Worm (Caenorhabditis elegans) whole organism, L4/young adult: Measurements from ENCODE around the gene W06B4.2.

Source experiments
- W03F9.2 ChIP-seq: fragments of 150-350 bp; optimal IDR thresholded peaks from 2 replicates; lab custom pipeline; 2014; ENCODE audit warnings: missing biosample characterization, missing genetic modification characterization
- dao-5 ChIP-seq: sonication (generic microtip); optimal IDR thresholded peaks from 2 replicates; lab custom pipeline; 2016; ENCODE audit warnings: missing genotype, missing genetic modification characterization, moderate library complexity, missing compliant biosample characterization
- him-1 ChIP-seq: sonication (generic microtip); optimal IDR thresholded peaks from 2 replicates; lab custom pipeline; 2016; ENCODE audit warnings: missing genotype, missing genetic modification reagents, missing genetic modification characterization, missing compliant biosample characterization

W06B4.2 gene

ce11 chrII:4467869-4468268 is at the start of gene W06B4.2:
W06B4.2 (plus strand) TSS chrII:4468169.
- TF ChIP-seq him-1 (tag; lab: Kevin White, UChicago) (no peak), W03F9.2 (tag; lab: Kevin White, UChicago) (no peak), dao-5 (tag; lab: Kevin White, UChicago) (no peak)

DNA sequence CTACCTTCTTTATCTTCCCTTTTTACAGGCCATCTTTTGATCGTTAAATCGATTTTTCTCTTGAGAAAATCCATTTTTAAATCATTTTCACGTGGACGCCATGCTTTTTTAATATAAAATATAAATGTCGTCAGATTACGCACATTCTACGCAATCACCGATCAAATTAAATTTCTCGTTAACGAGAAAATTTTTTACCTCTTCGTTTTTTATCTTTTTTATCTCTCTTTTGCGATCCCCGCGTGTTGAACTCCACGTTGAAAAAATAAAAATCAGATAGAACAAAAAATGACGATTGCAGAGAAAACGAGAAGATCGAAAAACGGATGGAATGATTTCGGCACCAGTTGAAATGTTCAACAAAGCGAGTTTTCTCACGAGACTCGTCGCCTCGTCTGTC is 48.0 kb upstream of the W06B4.2 start, which contains the start of gene bpnt-1:
TSS of gene bpnt-1 (plus strand) at position 301 of the 400 bp plus-strand sequence.
- TF ChIP-seq W03F9.2 (tag; lab: Kevin White, UChicago) (no peak), him-1 (tag; lab: Kevin White, UChicago) (no peak), dao-5 (tag; lab: Kevin White, UChicago) (no peak)

DNA sequence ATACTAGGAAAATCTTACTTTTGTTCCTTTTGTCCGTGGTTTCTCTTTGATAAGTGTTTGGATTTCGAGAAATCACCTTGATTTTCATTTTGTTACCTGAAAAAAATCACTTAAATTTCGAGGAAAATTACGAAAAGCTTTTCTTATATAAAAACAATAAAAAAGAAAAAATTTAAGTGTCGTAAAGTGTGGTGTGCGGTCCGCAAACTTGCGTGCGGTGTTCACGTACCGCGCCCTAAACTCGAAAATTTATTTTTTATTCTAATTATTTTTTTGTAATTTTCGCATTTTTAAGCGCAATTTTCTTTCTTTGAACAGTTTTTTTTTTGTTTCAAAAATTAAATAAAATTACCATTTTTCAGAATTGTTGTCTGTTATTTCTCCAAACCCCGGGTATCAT is 43.2 kb upstream of the W06B4.2 start, which contains the start of the genes dcaf-13 and toe-1:
TSS of gene dcaf-13 (minus strand) at position 96 of the 400 bp plus-strand sequence.
TSS of gene toe-1 (plus strand) at position 361 of the 400 bp plus-strand sequence.
- TF ChIP-seq him-1 (tag; lab: Kevin White, UChicago) (no peak), dao-5 (tag; lab: Kevin White, UChicago) (no peak), W03F9.2 (tag; lab: Kevin White, UChicago) (peak; percentile 30)

DNA sequence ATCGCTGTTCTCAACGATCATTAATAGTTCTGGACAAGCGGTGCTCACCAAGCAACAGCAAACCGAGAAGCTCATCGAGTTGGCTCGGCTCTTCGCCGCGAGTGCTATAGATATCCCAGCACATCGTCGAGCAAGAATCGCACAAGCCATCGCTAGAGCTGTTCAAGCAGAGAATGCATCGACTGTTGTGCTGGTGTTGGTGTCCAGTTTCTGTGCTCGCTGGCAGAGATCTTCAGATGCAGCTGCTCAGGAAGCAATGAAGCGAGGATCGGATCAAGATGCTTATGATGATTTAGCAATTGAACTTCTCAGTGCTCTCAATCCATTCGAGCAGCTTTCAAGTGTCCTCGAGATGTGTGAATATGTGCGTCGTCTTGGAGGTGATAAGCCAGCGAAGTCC is 39.8 kb upstream of the W06B4.2 start:
- TF ChIP-seq W03F9.2 (tag; lab: Kevin White, UChicago), result no peak
- no peak for TF ChIP-seq him-1 (tag; lab: Kevin White, UChicago)
- TF ChIP-seq dao-5 (tag; lab: Kevin White, UChicago), result no peak

DNA sequence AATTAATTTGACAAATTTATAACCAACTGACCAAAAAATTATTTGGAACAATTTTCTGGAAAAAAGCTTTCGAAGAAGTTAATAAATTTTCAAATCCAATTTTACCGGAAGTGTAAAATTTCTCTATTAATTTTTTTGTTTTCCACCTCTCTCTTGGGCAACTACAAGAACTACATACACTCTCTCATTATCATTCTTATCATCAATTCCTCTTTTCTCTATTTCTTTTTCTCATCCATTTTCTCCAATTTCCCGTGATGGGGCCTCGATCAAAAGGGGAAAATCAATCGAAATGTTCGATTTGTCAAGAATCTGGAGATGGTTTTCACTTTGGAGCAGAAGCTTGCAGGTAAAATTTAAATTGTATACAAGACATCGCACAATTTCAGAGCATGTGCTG is 34.8 kb upstream of the W06B4.2 start, which contains the start of gene nhr-109:
TSS of gene nhr-109 (plus strand) at position 222 of the 400 bp plus-strand sequence.
- TF ChIP-seq W03F9.2 (tag; lab: Kevin White, UChicago) (no peak), him-1 (tag; lab: Kevin White, UChicago) (no peak), dao-5 (tag; lab: Kevin White, UChicago) (no peak)

- TF ChIP-seq him-1 (tag; lab: Kevin White, UChicago) (no peak), W03F9.2 (tag; lab: Kevin White, UChicago) (no peak), dao-5 (tag; lab: Kevin White, UChicago) (no peak)
Observed at ce11 chrII:4434278-4434677, 33.7 kb upstream of the W06B4.2 start.

DNA sequence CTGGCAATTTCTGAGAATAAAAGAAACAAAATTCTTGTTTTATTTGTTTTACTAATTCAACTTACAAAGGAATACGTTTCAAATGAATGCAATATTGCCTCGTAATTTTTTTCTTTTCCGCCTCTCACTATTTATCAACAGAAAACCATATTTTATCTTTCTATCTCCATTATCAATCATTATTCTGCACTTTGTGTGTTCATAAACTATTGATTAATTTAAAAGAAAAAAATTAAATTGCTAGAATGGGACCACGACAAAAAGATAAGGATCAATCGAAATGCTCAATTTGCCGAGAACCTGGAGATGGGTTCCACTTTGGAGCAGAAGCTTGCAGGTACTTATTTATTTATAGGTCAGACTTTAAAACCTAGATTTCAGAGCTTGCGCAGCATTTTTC is 32.8 kb upstream of the W06B4.2 start, which contains the start of gene nhr-273:
TSS of gene nhr-273 (plus strand) at position 167 of the 400 bp plus-strand sequence.
- TF ChIP-seq him-1 (tag; lab: Kevin White, UChicago) (no peak), dao-5 (tag; lab: Kevin White, UChicago) (no peak), W03F9.2 (tag; lab: Kevin White, UChicago) (no peak)

ce11 chrII:4438601-4439000 is 29.4 kb upstream of the W06B4.2 start, which contains the start of gene nhr-16:
nhr-16 (plus strand) TSS chrII:4438805.
- TF ChIP-seq W03F9.2 (tag; lab: Kevin White, UChicago) (no peak), him-1 (tag; lab: Kevin White, UChicago) (no peak), dao-5 (tag; lab: Kevin White, UChicago) (no peak)

DNA sequence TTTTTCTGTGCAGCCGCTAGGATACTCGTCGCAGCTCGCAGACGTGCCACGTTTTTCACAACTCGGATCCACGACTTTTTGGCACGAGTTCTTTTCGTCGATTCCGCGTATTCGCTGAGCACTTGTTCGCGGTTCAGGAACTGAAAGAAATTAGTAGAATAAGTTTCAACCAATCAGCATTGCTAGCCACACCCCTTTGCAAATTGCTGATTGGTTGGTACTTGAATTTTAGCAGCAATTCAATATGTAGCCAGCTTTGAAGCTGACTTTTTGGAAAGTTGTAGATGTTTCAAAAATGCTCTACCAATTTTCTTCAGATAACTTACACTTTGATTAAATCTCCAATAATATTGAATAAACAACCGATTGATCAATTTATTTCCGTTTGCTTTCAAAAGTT is 26.7 kb upstream of the W06B4.2 start:
- TF ChIP-seq him-1 (tag; lab: Kevin White, UChicago), result no peak
- no peak for TF ChIP-seq dao-5 (tag; lab: Kevin White, UChicago)
- TF ChIP-seq W03F9.2 (tag; lab: Kevin White, UChicago), result no peak

DNA sequence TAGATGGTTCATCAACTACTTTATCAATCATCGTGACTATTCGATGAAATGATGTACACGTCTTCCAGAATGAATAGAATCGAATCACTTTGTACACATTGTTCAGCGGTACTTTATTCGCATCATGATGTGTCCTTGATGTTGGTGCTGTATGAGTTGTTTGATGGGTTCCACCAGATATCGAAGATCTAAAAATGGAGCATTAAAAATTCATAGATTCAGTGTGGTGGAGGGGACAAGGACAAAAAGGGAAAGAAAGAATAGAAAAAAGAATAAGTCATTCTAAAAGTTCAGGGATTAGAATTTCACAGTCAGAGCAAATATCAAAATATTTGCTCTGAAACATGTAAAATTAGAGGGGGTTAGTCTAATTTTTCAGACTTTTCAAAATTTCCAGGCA is 23.2 kb upstream of the W06B4.2 start:
- TF ChIP-seq dao-5 (tag; lab: Kevin White, UChicago) (no peak), W03F9.2 (tag; lab: Kevin White, UChicago) (no peak), him-1 (tag; lab: Kevin White, UChicago) (no peak)

- TF ChIP-seq W03F9.2 (tag; lab: Kevin White, UChicago) (no peak), dao-5 (tag; lab: Kevin White, UChicago) (no peak), him-1 (tag; lab: Kevin White, UChicago) (no peak)
Observed at ce11 chrII:4453051-4453450, 14.9 kb upstream of the W06B4.2 start, which contains the start of gene twk-2. twk-2 (minus strand) TSS chrII:4453151.

DNA sequence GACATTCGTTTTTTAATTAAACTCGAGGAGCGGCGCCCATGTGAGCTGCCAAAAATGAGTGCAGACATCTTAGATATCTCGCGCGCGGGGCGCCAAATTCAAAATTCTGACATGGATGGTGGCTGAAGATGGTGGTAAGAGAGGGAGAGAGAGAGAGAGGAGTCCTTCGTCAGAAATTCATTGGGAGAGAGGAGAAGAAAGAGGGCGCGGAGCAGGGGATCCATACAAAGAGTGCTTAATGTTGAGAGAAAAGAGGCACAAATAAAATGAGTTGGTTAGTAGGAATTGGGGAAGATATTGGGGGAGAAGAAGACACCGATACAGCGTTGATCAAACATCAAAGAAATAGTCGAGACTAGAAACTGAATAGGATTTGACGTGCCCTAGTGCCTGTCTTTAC is 14.5 kb upstream of the W06B4.2 start:
- no peak for TF ChIP-seq dao-5 (tag; lab: Kevin White, UChicago)
- TF ChIP-seq W03F9.2 (tag; lab: Kevin White, UChicago), result no peak
- TF ChIP-seq him-1 (tag; lab: Kevin White, UChicago), result no peak

DNA sequence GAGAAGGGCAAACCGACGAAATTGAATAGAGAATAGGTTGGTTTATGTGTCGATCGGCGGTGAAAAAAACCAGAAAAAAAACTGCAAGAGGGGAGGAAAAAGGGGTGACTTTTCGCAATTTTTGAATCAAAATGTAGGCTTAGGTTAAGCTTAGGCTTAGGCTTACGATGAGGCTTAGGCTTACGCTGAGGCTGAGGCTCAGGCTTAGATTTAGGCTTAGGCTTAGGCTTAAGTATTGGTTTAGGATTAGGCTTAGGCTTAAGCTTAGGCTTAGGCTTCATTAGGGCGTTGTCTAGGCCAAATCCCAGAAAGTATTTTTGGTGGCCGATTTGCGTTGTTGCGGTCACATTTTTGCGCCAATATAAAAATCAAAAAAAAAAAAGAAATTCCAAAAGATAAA is 13.1 kb upstream of the W06B4.2 start:
- TF ChIP-seq W03F9.2 (tag; lab: Kevin White, UChicago), result no peak
- TF ChIP-seq him-1 (tag; lab: Kevin White, UChicago), result no peak
- no peak for TF ChIP-seq dao-5 (tag; lab: Kevin White, UChicago)

DNA sequence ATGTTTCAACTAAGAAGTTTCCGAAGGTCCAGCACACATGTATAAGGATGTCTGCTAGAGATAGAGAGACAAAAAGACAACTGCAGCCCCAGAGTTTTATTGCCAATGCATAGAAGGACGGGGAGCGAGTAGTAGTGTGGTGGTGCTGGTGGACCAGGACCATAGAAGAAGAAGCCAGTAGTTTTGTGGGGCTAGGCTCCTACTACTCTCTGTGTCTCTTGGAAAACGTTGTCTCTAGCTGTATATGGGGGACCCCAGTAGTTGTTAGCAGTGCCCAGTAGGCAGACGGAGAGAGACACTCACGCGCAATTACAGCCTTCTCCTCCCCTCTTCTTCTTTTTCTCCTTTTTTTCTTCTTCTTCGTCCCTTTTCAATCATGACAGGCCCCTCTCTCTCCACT is 11.9 kb upstream of the W06B4.2 start:
- TF ChIP-seq him-1 (tag; lab: Kevin White, UChicago) (peak; percentile 80), W03F9.2 (tag; lab: Kevin White, UChicago) (no peak)
